Fruit fly (Drosophila melanogaster) whole organism, embryonic: ENCODE measurements around the gene CG43062.

Experiments
- B-H2 ChIP-seq: fragments of 200-800 bp; sonication (Bioruptor generic); optimal IDR thresholded peaks from 2 replicates; lab custom pipeline; 2018; ENCODE audit warnings: missing biosample characterization, mild to moderate bottlenecking, missing genetic modification characterization
- CG10274 ChIP-seq: fragments of 200-800 bp; sonication (Bioruptor generic); optimal IDR thresholded peaks from 3 replicates; lab custom pipeline; 2017; ENCODE audit warnings: missing biosample characterization, mild to moderate bottlenecking, missing genetic modification characterization
- CG10366 ChIP-seq: fragments of 200-800 bp; sonication (Bioruptor generic); IDR thresholded peaks from 2 replicates; pipeline ENCODE4 v1.3.6; 2022; ENCODE audit warnings: missing biosample characterization, missing genetic modification characterization
- CG11247 ChIP-seq: fragments of 200-800 bp; sonication (Bioruptor generic); IDR thresholded peaks from 2 replicates; pipeline ENCODE4 v1.3.6; 2022; ENCODE audit warnings: missing biosample characterization, missing genetic modification characterization
- CG11504 ChIP-seq: fragments of 200-800 bp; sonication (Bioruptor generic); optimal IDR thresholded peaks from 3 replicates; lab custom pipeline; 2019; ENCODE audit warnings: missing biosample characterization, mild to moderate bottlenecking, missing genetic modification characterization, moderate library complexity
- CG12391 ChIP-seq: fragments of 200-800 bp; sonication (Bioruptor generic); optimal IDR thresholded peaks from 3 replicates; lab custom pipeline; 2018; ENCODE audit warnings: missing biosample characterization, mild to moderate bottlenecking, missing genetic modification characterization, moderate library complexity
- CG13894 ChIP-seq: fragments of 200-800 bp; sonication (Bioruptor generic); optimal IDR thresholded peaks from 3 replicates; lab custom pipeline; 2018; ENCODE audit warnings: missing biosample characterization, mild to moderate bottlenecking, missing genetic modification characterization, moderate library complexity
- CG14441 ChIP-seq: fragments of 200-800 bp; sonication (Bioruptor generic); IDR thresholded peaks from 2 replicates; pipeline ENCODE4 v1.3.6; 2022; ENCODE audit warnings: missing biosample characterization, missing genetic modification characterization
- CG15011 ChIP-seq: fragments of 200-800 bp; sonication (Bioruptor generic); optimal IDR thresholded peaks from 3 replicates; lab custom pipeline; 2018; ENCODE audit warnings: missing biosample characterization, mild to moderate bottlenecking, missing genetic modification characterization
- CG15479 ChIP-seq: fragments of 200-800 bp; sonication (Bioruptor generic); optimal IDR thresholded peaks from 3 replicates; lab custom pipeline; 2019; ENCODE audit warnings: missing biosample characterization, mild to moderate bottlenecking, missing genetic modification characterization, moderate library complexity
- CG16779 ChIP-seq: fragments of 200-800 bp; sonication (Bioruptor generic); IDR thresholded peaks from 2 replicates; pipeline ENCODE4 v1.3.6; 2022; ENCODE audit warnings: missing biosample characterization, missing genetic modification characterization
- CG16815 ChIP-seq: fragments of 200-800 bp; sonication (Bioruptor generic); optimal IDR thresholded peaks from 3 replicates; lab custom pipeline; 2017; ENCODE audit warnings: missing biosample characterization, mild to moderate bottlenecking, missing genetic modification characterization
- CG17328 ChIP-seq: fragments of 200-800 bp; sonication (Bioruptor generic); IDR thresholded peaks from 2 replicates; pipeline ENCODE4 v1.3.6; 2022; ENCODE audit warnings: missing biosample characterization, missing genetic modification characterization
- CG3847 ChIP-seq: fragments of 200-800 bp; sonication (Bioruptor generic); IDR thresholded peaks from 2 replicates; pipeline ENCODE4 v1.3.6; 2022; ENCODE audit warnings: missing biosample characterization, missing genetic modification characterization
- CG42726 ChIP-seq: fragments of 200-800 bp; sonication (Bioruptor generic); IDR thresholded peaks from 2 replicates; pipeline ENCODE4 v1.3.6; 2022; ENCODE audit warnings: missing biosample characterization, missing genetic modification characterization; ENCODE audit not compliant: partially characterized antibody
- CG6689 ChIP-seq: fragments of 200-800 bp; sonication (Bioruptor generic); IDR thresholded peaks from 2 replicates; pipeline ENCODE4 v1.3.6; 2022; ENCODE audit warnings: missing biosample characterization, missing genetic modification characterization
- CG7556 ChIP-seq: fragments of 200-800 bp; sonication (Bioruptor generic); optimal IDR thresholded peaks from 2 replicates; lab custom pipeline; 2017; ENCODE audit warnings: missing biosample characterization, mild to moderate bottlenecking, missing genetic modification characterization
- CG9876 ChIP-seq: fragments of 200-800 bp; sonication (Bioruptor generic); optimal IDR thresholded peaks from 2 replicates; lab custom pipeline; 2016; ENCODE audit warnings: missing biosample characterization, missing genetic modification characterization
- Doc2 ChIP-seq: fragments of 200-800 bp; sonication (Bioruptor generic); IDR thresholded peaks from 2 replicates; pipeline ENCODE4 v1.3.6; 2022; ENCODE audit warnings: missing biosample characterization, missing genetic modification characterization
- Elba2 ChIP-seq: fragments of 200-800 bp; sonication (Bioruptor generic); optimal IDR thresholded peaks from 3 replicates; lab custom pipeline; 2016; ENCODE audit warnings: missing biosample characterization, missing genetic modification characterization
- Ets65A ChIP-seq: fragments of 200-800 bp; sonication (Bioruptor generic); peaks from one replicate; lab custom pipeline; 2016; ENCODE audit warnings: missing biosample characterization, missing genetic modification characterization
- Fer2 ChIP-seq: fragments of 200-800 bp; sonication (Bioruptor generic); optimal IDR thresholded peaks from 2 replicates; lab custom pipeline; 2018; ENCODE audit warnings: missing biosample characterization, mild to moderate bottlenecking, missing genetic modification characterization, moderate library complexity
- Hand ChIP-seq: fragments of 200-800 bp; sonication (Bioruptor generic); optimal IDR thresholded peaks from 2 replicates; lab custom pipeline; 2017; ENCODE audit warnings: mild to moderate bottlenecking, missing biosample characterization, missing genetic modification reagents, missing genetic modification characterization
- MESR4 ChIP-seq: fragments of 200-800 bp; sonication (Bioruptor generic); optimal IDR thresholded peaks from 2 replicates; lab custom pipeline; 2018; ENCODE audit warnings: missing biosample characterization, mild to moderate bottlenecking, missing genetic modification characterization, moderate library complexity
- Med ChIP-seq: fragments of 200-800 bp; sonication (Bioruptor generic); peaks from one replicate; lab custom pipeline; 2016; ENCODE audit warnings: missing biosample characterization, missing genetic modification characterization, mild to moderate bottlenecking, inconsistent platforms, moderate library complexity
- PHDP ChIP-seq: fragments of 200-800 bp; sonication (Bioruptor generic); optimal IDR thresholded peaks from 3 replicates; lab custom pipeline; 2018; ENCODE audit warnings: missing biosample characterization, mild to moderate bottlenecking, missing genetic modification characterization, moderate library complexity
- Poxn ChIP-seq: fragments of 200-800 bp; sonication (Bioruptor generic); IDR thresholded peaks from 2 replicates; pipeline ENCODE4 v1.3.6; 2022; ENCODE audit warnings: missing biosample characterization, missing genetic modification characterization
- Six4 ChIP-seq: fragments of 200-800 bp; sonication (Bioruptor generic); optimal IDR thresholded peaks from 2 replicates; lab custom pipeline; 2016; ENCODE audit warnings: missing biosample characterization, missing genetic modification characterization
- Spps ChIP-seq: fragments of 200-800 bp; sonication (Bioruptor generic); optimal IDR thresholded peaks from 2 replicates; lab custom pipeline; 2018; ENCODE audit warnings: missing biosample characterization, mild to moderate bottlenecking, missing genetic modification characterization
- Trl ChIP-seq, 3 experiments: fragments of >200 bp in 2 of 3; fragments of 200-800 bp in 1 of 3; sonication (Bioruptor generic) in 1 of 3; optimal IDR thresholded peaks; 2 replicates in 1 of 3; 3 replicates in 2 of 3; lab custom pipeline; 2016 to 2017; ENCODE audit warnings: missing biosample characterization in 1 of 3, missing genetic modification characterization in 1 of 3
- Xrp1 ChIP-seq: fragments of 200-800 bp; sonication (Bioruptor generic); IDR thresholded peaks from 2 replicates; pipeline ENCODE4 v1.3.6; 2022; ENCODE audit warnings: missing biosample characterization, missing genetic modification characterization
- ara ChIP-seq: fragments of 200-800 bp; sonication (Bioruptor generic); IDR thresholded peaks from 2 replicates; pipeline ENCODE4 v1.3.6; 2022; ENCODE audit warnings: missing biosample characterization, missing genetic modification characterization
- chinmo ChIP-seq: fragments of 200-800 bp; sonication (Bioruptor generic); IDR thresholded peaks from 4 replicates; pipeline ENCODE4 v1.3.6; 2022; ENCODE audit warnings: missing biosample characterization, missing genetic modification characterization; ENCODE audit not compliant: partially characterized antibody
- corto ChIP-seq: fragments of 200-800 bp; sonication (Bioruptor generic); optimal IDR thresholded peaks from 2 replicates; lab custom pipeline; 2016; ENCODE audit warnings: missing biosample characterization, mild to moderate bottlenecking, missing genetic modification characterization, moderate library complexity
- crol ChIP-seq: fragments of 200-800 bp; sonication (Bioruptor generic); IDR thresholded peaks from 2 replicates; pipeline ENCODE4 v1.3.6; 2022; ENCODE audit warnings: missing biosample characterization, missing genetic modification characterization
- cwo ChIP-seq: fragments of 200-800 bp; sonication (Bioruptor generic); optimal IDR thresholded peaks from 3 replicates; lab custom pipeline; 2017; ENCODE audit warnings: missing biosample characterization, missing genetic modification characterization, mild to moderate bottlenecking, moderate library complexity, missing genetic modification reagents
- disco-r ChIP-seq: fragments of 200-800 bp; sonication (Bioruptor generic); optimal IDR thresholded peaks from 2 replicates; lab custom pipeline; 2016; ENCODE audit warnings: missing biosample characterization, missing genetic modification characterization
- dm ChIP-seq: fragments of 200-800 bp; sonication (Bioruptor generic); optimal IDR thresholded peaks from 3 replicates; lab custom pipeline; 2016; ENCODE audit warnings: missing biosample characterization, missing genetic modification characterization
- gfzf ChIP-seq: fragments of 200-800 bp; sonication (Bioruptor generic); optimal IDR thresholded peaks from 2 replicates; lab custom pipeline; 2016; ENCODE audit warnings: missing biosample characterization, mild to moderate bottlenecking, missing genetic modification characterization, moderate library complexity
- jing ChIP-seq: fragments of 200-800 bp; sonication (Bioruptor generic); optimal IDR thresholded peaks from 2 replicates; lab custom pipeline; 2018; ENCODE audit warnings: missing biosample characterization, mild to moderate bottlenecking, missing genetic modification characterization
- kay ChIP-seq: fragments of 200-800 bp; sonication (Bioruptor generic); optimal IDR thresholded peaks from 2 replicates; lab custom pipeline; 2016; ENCODE audit warnings: missing biosample characterization, missing genetic modification characterization
- klu ChIP-seq: fragments of 200-800 bp; sonication (Bioruptor generic); IDR thresholded peaks from 2 replicates; pipeline ENCODE4 v1.3.6; 2022; ENCODE audit warnings: missing biosample characterization, missing genetic modification characterization
- lbe ChIP-seq: fragments of 200-800 bp; sonication (Bioruptor generic); optimal IDR thresholded peaks from 2 replicates; lab custom pipeline; 2016; ENCODE audit warnings: missing biosample characterization, mild to moderate bottlenecking, missing genetic modification characterization
- mam ChIP-seq: fragments of 200-800 bp; sonication (Bioruptor generic); optimal IDR thresholded peaks from 3 replicates; lab custom pipeline; 2016; ENCODE audit warnings: missing biosample characterization, missing genetic modification characterization
- nom ChIP-seq: fragments of 200-800 bp; sonication (Bioruptor generic); optimal IDR thresholded peaks from 2 replicates; lab custom pipeline; 2017; ENCODE audit warnings: missing biosample characterization, missing genetic modification characterization, mild to moderate bottlenecking, moderate library complexity, missing genetic modification reagents
- pum ChIP-seq: fragments of 200-800 bp; sonication (Bioruptor generic); optimal IDR thresholded peaks from 2 replicates; lab custom pipeline; 2016; ENCODE audit warnings: missing biosample characterization, missing genetic modification characterization
- sd ChIP-seq: fragments of 200-800 bp; sonication (Bioruptor generic); optimal IDR thresholded peaks from 3 replicates; lab custom pipeline; 2018; ENCODE audit warnings: missing biosample characterization, mild to moderate bottlenecking, missing genetic modification characterization, moderate library complexity
- sisA ChIP-seq: fragments of 200-800 bp; sonication (Bioruptor generic); IDR thresholded peaks from 2 replicates; pipeline ENCODE4 v1.3.6; 2022; ENCODE audit warnings: missing biosample characterization, missing genetic modification characterization
- trh ChIP-seq: fragments of 200-800 bp; sonication (Bioruptor generic); optimal IDR thresholded peaks from 2 replicates; lab custom pipeline; 2016; ENCODE audit warnings: missing biosample characterization, missing genetic modification characterization
- wdn ChIP-seq: fragments of 200-800 bp; sonication (Bioruptor generic); IDR thresholded peaks from 2 replicates; pipeline ENCODE4 v1.3.6; 2022; ENCODE audit warnings: missing biosample characterization, missing genetic modification characterization

Gene CG43062

dm6 chr3R:11777058-11777457 is 26.9 kb downstream of the CG43062 start (continued):
- TF ChIP-seq CG15479 (GFP tag; lab: Kevin White, UChicago) (no peak), CG9876 (no peak), kay (GFP tag; lab: Kevin White, UChicago) (no peak), CG10274 (GFP tag; lab: Kevin White, UChicago) (peak; percentile 90), sisA (GFP tag; lab: Robert Waterston, UW) (no peak), MESR4 (GFP tag; lab: Kevin White, UChicago) (no peak), Ets65A (no peak), Fer2 (no peak), CG16815 (GFP tag; lab: Kevin White, UChicago) (no peak), Med (GFP tag; lab: Kevin White, UChicago) (peak; percentile 81), CG11247 (GFP tag; lab: Robert Waterston, UW) (no peak), dm (GFP tag; lab: Kevin White, UChicago) (no peak), gfzf (GFP tag; lab: Kevin White, UChicago) (no peak), chinmo (GFP tag; lab: Robert Waterston, UW) (0 out of 4 replicates have a peak, but pooled peaks have one; percentile 42), crol (GFP tag; lab: Robert Waterston, UW) (peak; percentile 91), nom (GFP tag; lab: Kevin White, UChicago) (no peak), trh (GFP tag; lab: Kevin White, UChicago) (no peak), ara (no peak), sd (tag; lab: Kevin White, UChicago) (no peak), pum (no peak), Six4 (no peak), CG14441 (GFP tag; lab: Robert Waterston, UW) (no peak), wdn (GFP tag; lab: Robert Waterston, UW) (no peak), jing (GFP tag; lab: Kevin White, UChicago) (no peak), PHDP (tag; lab: Kevin White, UChicago) (no peak), Xrp1 (0 out of 2 replicates have a peak, but pooled peaks have one; percentile 13), CG15011 (GFP tag; lab: Kevin White, UChicago) (no peak), CG3847 (GFP tag; lab: Robert Waterston, UW) (no peak), CG11504 (tag; lab: Kevin White, UChicago) (peak; percentile 25), CG13894 (tag; lab: Kevin White, UChicago) (peak; percentile 20), CG42726 (no peak), CG12391 (no peak)

dm6 chr3R:11778012-11778865 is 28.1 kb downstream of the CG43062 start:
- TF ChIP-seq CG10366 (GFP tag; lab: Robert Waterston, UW) (peak; percentile 22; the same call in 1 of the 2 replicates), mam (GFP tag; lab: Kevin White, UChicago) (peak; percentile 44), Poxn (GFP tag; lab: Robert Waterston, UW) (no peak), lbe (GFP tag; lab: Kevin White, UChicago) (no peak), klu (GFP tag; lab: Robert Waterston, UW) (no peak), Trl (optimal IDR thresholded peaks at IDR 0.05; lab: Kevin White, UChicago) (peak in 1 of 2 experiments; percentile 6), Trl (GFP tag; optimal IDR thresholded peaks at IDR 0.05; lab: Kevin White, UChicago) (peak; percentile 51), corto (GFP tag; lab: Kevin White, UChicago) (peak; percentile 4), cwo (GFP tag; lab: Kevin White, UChicago) (peak; percentile 41), Doc2 (GFP tag; lab: Robert Waterston, UW) (no peak), Hand (GFP tag; lab: Kevin White, UChicago) (peak; percentile 68), CG17328 (peak; percentile 54; the same call in 1 of the 2 replicates), disco-r (GFP tag; lab: Kevin White, UChicago) (no peak), B-H2 (GFP tag; lab: Kevin White, UChicago) (no peak), Med (GFP tag; lab: Kevin White, UChicago) (peak; percentile 94), CG6689 (peak; percentile 33; the same call in 1 of the 2 replicates), Elba2 (GFP tag; lab: Kevin White, UChicago) (no peak), CG16779 (GFP tag; lab: Robert Waterston, UW) (peak; percentile 74), CG15479 (GFP tag; lab: Kevin White, UChicago) (no peak), Spps (tag; lab: Kevin White, UChicago) (no peak), CG7556 (GFP tag; lab: Kevin White, UChicago) (peak; percentile 92)
